Worm (Caenorhabditis elegans) whole organism, young adult: Measurements from ENCODE around the gene Y45G5AM.6.

Experiments
- C06A6.2 ChIP-seq: fragments of 200-800 bp; sonication (Bioruptor generic); conservative IDR thresholded peaks from 2 replicates; pipeline ENCODE4 v1.3.6; 2022; ENCODE audit warnings: missing genetic modification characterization, missing compliant biosample characterization
- C17E4.6 ChIP-seq: fragments of 200-800 bp; sonication (Bioruptor generic); IDR thresholded peaks from 2 replicates; pipeline ENCODE4 v1.3.6; 2022; ENCODE audit warnings: missing genetic modification reagents, missing genetic modification characterization, missing compliant biosample characterization
- F39B2.1 ChIP-seq: fragments of 200-800 bp; sonication (Bioruptor generic); IDR thresholded peaks from 2 replicates; pipeline ENCODE4 v1.3.6; 2022; ENCODE audit warnings: missing genetic modification reagents, missing genetic modification characterization, missing compliant biosample characterization
- F57A8.1 ChIP-seq: fragments of 200-800 bp; sonication (Bioruptor generic); optimal IDR thresholded peaks from 2 replicates; lab custom pipeline; 2018; ENCODE audit warnings: mild to moderate bottlenecking, missing genetic modification characterization, moderate library complexity, missing compliant biosample characterization
- K11D2.4 ChIP-seq: fragments of 200-800 bp; sonication (Bioruptor generic); IDR thresholded peaks from 2 replicates; pipeline ENCODE4 v1.3.6; 2022; ENCODE audit warnings: missing genetic modification reagents, missing genetic modification characterization, missing compliant biosample characterization
- T26A5.8 ChIP-seq: sonication (generic microtip); optimal IDR thresholded peaks from 2 replicates; lab custom pipeline; 2016; ENCODE audit warnings: missing genetic modification characterization, missing compliant biosample characterization
- Y95B8A.8 ChIP-seq: fragments of 200-800 bp; sonication (Bioruptor generic); IDR thresholded peaks from 2 replicates; pipeline ENCODE4 v1.3.6; 2022; ENCODE audit warnings: missing genetic modification reagents, missing genetic modification characterization, missing compliant biosample characterization
- akir-1 ChIP-seq: fragments of 200-800 bp; sonication (Bioruptor generic); optimal IDR thresholded peaks from 2 replicates; lab custom pipeline; 2018; ENCODE audit warnings: mild to moderate bottlenecking, missing genetic modification characterization, moderate library complexity, missing compliant biosample characterization
- ama-1 ChIP-seq, 3 experiments: fragments of 150-350 bp in 1 of 3; sonication (generic microtip) in 2 of 3; optimal IDR thresholded peaks; 2 replicates each; lab custom pipeline; 2014 to 2018; ENCODE audit warnings: missing biosample characterization in 2 of 3, missing genetic modification characterization in 2 of 3, missing genetic modification reagents in 2 of 3
- aptf-2 ChIP-seq: fragments of 200-800 bp; sonication (Bioruptor generic); conservative IDR thresholded peaks from 2 replicates; pipeline ENCODE4 v1.3.6; 2022; ENCODE audit warnings: missing genetic modification reagents, missing genetic modification characterization, missing compliant biosample characterization
- atf-7 ChIP-seq: sonication (generic microtip); optimal IDR thresholded peaks from 2 replicates; lab custom pipeline; 2017; ENCODE audit warnings: mild to moderate bottlenecking, missing genetic modification characterization, missing compliant biosample characterization
- athp-1 ChIP-seq: sonication (generic microtip); optimal IDR thresholded peaks from 2 replicates; lab custom pipeline; 2017; ENCODE audit warnings: mild to moderate bottlenecking, missing genetic modification characterization, missing compliant biosample characterization
- attf-3 ChIP-seq: fragments of 200-800 bp; sonication (Bioruptor generic); conservative IDR thresholded peaks from 2 replicates; pipeline ENCODE4 v1.3.6; 2022; ENCODE audit warnings: missing genetic modification reagents, missing genetic modification characterization, missing compliant biosample characterization
- cebp-1 ChIP-seq, 2 experiments: fragments of 200-800 bp in 1 of 2; sonication (Bioruptor generic) in 1 of 2; sonication (generic microtip) in 1 of 2; IDR thresholded peaks in 1 of 2; optimal IDR thresholded peaks in 1 of 2; 2 replicates each; pipeline versions ENCODE4 v1.3.6 to Lab custom; 2017 to 2022; ENCODE audit warnings: missing compliant biosample characterization in 2 of 2, missing genetic modification characterization in 2 of 2, mild to moderate bottlenecking in 1 of 2, missing genetic modification reagents in 1 of 2, moderate library complexity in 1 of 2
- ceh-40 ChIP-seq: fragments of 200-800 bp; sonication (Bioruptor generic); IDR thresholded peaks from 2 replicates; pipeline ENCODE4 v1.3.6; 2022; ENCODE audit warnings: missing genetic modification characterization, missing compliant biosample characterization
- ceh-58 ChIP-seq: fragments of 200-800 bp; sonication (Bioruptor generic); IDR thresholded peaks from 2 replicates; pipeline ENCODE4 v1.3.6; 2022; ENCODE audit warnings: missing genetic modification characterization, missing compliant biosample characterization
- chd-7 ChIP-seq: sonication (generic microtip); optimal IDR thresholded peaks from 2 replicates; lab custom pipeline; 2016; ENCODE audit warnings: mild to moderate bottlenecking, missing genetic modification characterization, moderate library complexity, missing compliant biosample characterization
- dox-1 ChIP-seq: fragments of 200-800 bp; sonication (Bioruptor generic); IDR thresholded peaks from 2 replicates; pipeline ENCODE4 v1.3.6; 2022; ENCODE audit warnings: missing genetic modification reagents, missing genetic modification characterization, missing compliant biosample characterization
- dpff-1 ChIP-seq: sonication (generic microtip); optimal IDR thresholded peaks from 2 replicates; lab custom pipeline; 2017; ENCODE audit warnings: mild to moderate bottlenecking, missing genetic modification characterization, missing compliant biosample characterization
- egl-18 ChIP-seq: fragments of 200-800 bp; sonication (Bioruptor generic); IDR thresholded peaks from 2 replicates; pipeline ENCODE4 v1.3.6; 2022; ENCODE audit warnings: missing genetic modification reagents, missing genetic modification characterization, missing compliant biosample characterization
- egl-44 ChIP-seq: fragments of 200-800 bp; sonication (Bioruptor generic); IDR thresholded peaks from 2 replicates; pipeline ENCODE4 v1.3.6; 2022; ENCODE audit warnings: missing genetic modification reagents, missing genetic modification characterization, missing compliant biosample characterization
- ekl-4 ChIP-seq: fragments of 200-800 bp; sonication (Bioruptor generic); IDR thresholded peaks from 2 replicates; pipeline ENCODE4 v1.3.6; 2022; ENCODE audit warnings: missing genetic modification reagents, missing genetic modification characterization, missing compliant biosample characterization
- hlh-12 ChIP-seq: sonication (generic microtip); optimal IDR thresholded peaks from 2 replicates; lab custom pipeline; 2016; ENCODE audit warnings: missing genetic modification characterization, missing compliant biosample characterization
- hmg-1.2 ChIP-seq: fragments of 200-800 bp; sonication (Bioruptor generic); IDR thresholded peaks from 2 replicates; pipeline ENCODE4 v1.3.6; 2022; ENCODE audit warnings: missing genetic modification reagents, missing genetic modification characterization, missing compliant biosample characterization
- hmg-20 ChIP-seq: fragments of 200-800 bp; sonication (Bioruptor generic); IDR thresholded peaks from 2 replicates; pipeline ENCODE4 v1.3.6; 2022; ENCODE audit warnings: missing genetic modification reagents, missing genetic modification characterization, missing compliant biosample characterization
- let-526 ChIP-seq: fragments of 200-800 bp; sonication (Bioruptor generic); IDR thresholded peaks from 2 replicates; pipeline ENCODE4 v1.3.6; 2022; ENCODE audit warnings: missing genetic modification reagents, missing genetic modification characterization, missing compliant biosample characterization
- let-607 ChIP-seq, 2 experiments: fragments of 200-800 bp in 1 of 2; sonication (Bioruptor generic) in 1 of 2; sonication (generic microtip) in 1 of 2; optimal IDR thresholded peaks; 2 replicates each; lab custom pipeline; 2016 to 2018; ENCODE audit warnings: mild to moderate bottlenecking in 2 of 2, missing compliant biosample characterization in 2 of 2, missing genetic modification characterization in 2 of 2, moderate library complexity in 2 of 2, missing genotype in 1 of 2
- lin-26 ChIP-seq: fragments of 200-800 bp; sonication (Bioruptor generic); IDR thresholded peaks from 2 replicates; pipeline ENCODE4 v1.3.6; 2022; ENCODE audit warnings: missing genetic modification reagents, missing genetic modification characterization, missing compliant biosample characterization
- lin-35 ChIP-seq, 3 experiments: fragments of 150-350 bp in 2 of 3; sonication (generic microtip) in 1 of 3; optimal IDR thresholded peaks; 2 replicates each; lab custom pipeline; 2014 to 2018; ENCODE audit warnings: missing biosample characterization in 3 of 3, missing genetic modification characterization in 3 of 3, missing genetic modification reagents in 3 of 3
- madf-3 ChIP-seq: fragments of 200-800 bp; sonication (Bioruptor generic); IDR thresholded peaks from 2 replicates; pipeline ENCODE4 v1.3.6; 2022; ENCODE audit warnings: missing genetic modification reagents, missing genetic modification characterization, missing compliant biosample characterization
- madf-6 ChIP-seq: fragments of 200-800 bp; sonication (Bioruptor generic); IDR thresholded peaks from 2 replicates; pipeline ENCODE4 v1.3.6; 2022; ENCODE audit warnings: missing genetic modification reagents, missing genetic modification characterization, missing compliant biosample characterization
- mel-28 ChIP-seq: sonication (generic microtip); optimal IDR thresholded peaks from 2 replicates; lab custom pipeline; 2016; ENCODE audit warnings: borderline replicate concordance, mild to moderate bottlenecking, missing genetic modification characterization, missing compliant biosample characterization
- mes-4 ChIP-seq: sonication (generic microtip); optimal IDR thresholded peaks from 2 replicates; lab custom pipeline; 2016; ENCODE audit warnings: missing genotype, missing genetic modification characterization, missing compliant biosample characterization
- nfya-2 ChIP-seq: fragments of 200-800 bp; sonication (Bioruptor generic); IDR thresholded peaks from 2 replicates; pipeline ENCODE4 v1.3.6; 2022; ENCODE audit warnings: missing genetic modification reagents, missing genetic modification characterization, missing compliant biosample characterization
- nhr-179 ChIP-seq: sonication (generic microtip); optimal IDR thresholded peaks from 2 replicates; lab custom pipeline; 2016; ENCODE audit warnings: mild to moderate bottlenecking, missing genetic modification characterization, missing compliant biosample characterization
- nhr-27 ChIP-seq: fragments of 200-800 bp; sonication (Bioruptor generic); optimal IDR thresholded peaks from 2 replicates; lab custom pipeline; 2018; ENCODE audit warnings: mild to moderate bottlenecking, missing genetic modification characterization, moderate library complexity, missing compliant biosample characterization
- nhr-80 ChIP-seq: sonication (generic microtip); optimal IDR thresholded peaks from 2 replicates; lab custom pipeline; 2016; ENCODE audit warnings: missing genetic modification characterization, missing compliant biosample characterization
- pha-4 ChIP-seq: fragments of 150-350 bp; sonication (generic microtip); optimal IDR thresholded peaks from 2 replicates; lab custom pipeline; 2014; ENCODE audit warnings: missing biosample characterization, missing genetic modification reagents, missing genetic modification characterization
- sdz-38 ChIP-seq: sonication (generic microtip); optimal IDR thresholded peaks from 2 replicates; lab custom pipeline; 2016; ENCODE audit warnings: missing genotype, missing genetic modification characterization, missing compliant biosample characterization
- snpc-1.1 ChIP-seq: sonication (generic microtip); optimal IDR thresholded peaks from 2 replicates; lab custom pipeline; 2017; ENCODE audit warnings: missing genetic modification characterization, mild to moderate bottlenecking, missing compliant biosample characterization, antibody characterized with exemption, moderate library complexity, missing genotype, missing genetic modification reagents; ENCODE audit not compliant: insufficient read depth
- snpc-3.4 ChIP-seq: sonication (generic microtip); optimal IDR thresholded peaks from 2 replicates; lab custom pipeline; 2017; ENCODE audit warnings: missing genetic modification characterization, mild to moderate bottlenecking, missing compliant biosample characterization, antibody characterized with exemption, moderate library complexity, missing genotype, missing genetic modification reagents
- somi-1 ChIP-seq: fragments of 200-800 bp; sonication (Bioruptor generic); optimal IDR thresholded peaks from 2 replicates; lab custom pipeline; 2018; ENCODE audit warnings: mild to moderate bottlenecking, missing genetic modification characterization, missing compliant biosample characterization
- sptf-2 ChIP-seq: fragments of 200-800 bp; sonication (Bioruptor generic); optimal IDR thresholded peaks from 2 replicates; lab custom pipeline; 2018; ENCODE audit warnings: mild to moderate bottlenecking, missing genetic modification characterization, missing compliant biosample characterization
- unc-130 ChIP-seq: sonication (generic microtip); optimal IDR thresholded peaks from 2 replicates; lab custom pipeline; 2016; ENCODE audit warnings: missing genetic modification reagents, missing genetic modification characterization, missing compliant biosample characterization
- zim-3 ChIP-seq: sonication (generic microtip); optimal IDR thresholded peaks from 2 replicates; lab custom pipeline; 2017; ENCODE audit warnings: mild to moderate bottlenecking, missing genetic modification characterization, moderate library complexity, missing compliant biosample characterization
- ztf-22 ChIP-seq: fragments of 200-800 bp; sonication (Bioruptor generic); optimal IDR thresholded peaks from 2 replicates; lab custom pipeline; 2018; ENCODE audit warnings: mild to moderate bottlenecking, missing genetic modification characterization, moderate library complexity, missing compliant biosample characterization
- ztf-28 ChIP-seq: fragments of 200-800 bp; sonication (Bioruptor generic); IDR thresholded peaks from 2 replicates; pipeline ENCODE4 v1.3.6; 2022; ENCODE audit warnings: missing genetic modification reagents, missing genetic modification characterization, missing compliant biosample characterization

Y45G5AM.6 gene

ce11 chrV:4194587-4195211 lies 42.6 kb upstream of the Y45G5AM.6 start, which contains the start of gene Y45G5AM.9 (continued):
- TF ChIP-seq C17E4.6 (GFP tag; lab: Robert Waterston, UW): no peak
- TF ChIP-seq aptf-2 (GFP tag; lab: Robert Waterston, UW): no peak
- TF ChIP-seq akir-1 (GFP tag; lab: Kevin White, UChicago): no peak
- no peak for TF ChIP-seq nhr-27 (tag; lab: Kevin White, UChicago)
- no peak for TF ChIP-seq Y95B8A.8
- TF ChIP-seq nhr-80: peak; percentile 65
- no peak for TF ChIP-seq chd-7
- TF ChIP-seq T26A5.8 (tag; lab: Kevin White, UChicago): no peak
- TF ChIP-seq snpc-1.1: no peak
- no peak for TF ChIP-seq ama-1 (optimal IDR thresholded peaks at IDR 0.05; lab: Kevin White, UChicago)
- TF ChIP-seq ama-1 (GFP tag; optimal IDR thresholded peaks at IDR 0.05; lab: Kevin White, UChicago): no peak
- no peak for TF ChIP-seq ztf-28 (GFP tag; lab: Robert Waterston, UW)
- TF ChIP-seq athp-1 (tag; lab: Kevin White, UChicago): no peak
- no peak for TF ChIP-seq let-526 (GFP tag; lab: Robert Waterston, UW)
- no peak for TF ChIP-seq madf-3
- TF ChIP-seq K11D2.4 (GFP tag; lab: Robert Waterston, UW): peak; percentile 44; the same call in 1 of the 2 replicates
- no peak for TF ChIP-seq nhr-179 (tag; lab: Kevin White, UChicago)
- no peak for TF ChIP-seq hlh-12 (tag; lab: Kevin White, UChicago)
- TF ChIP-seq egl-44: no peak
- TF ChIP-seq sdz-38 (tag; lab: Kevin White, UChicago): no peak
- no peak for TF ChIP-seq dpff-1
- TF ChIP-seq madf-6 (GFP tag; lab: Robert Waterston, UW): no peak
- no peak for TF ChIP-seq hmg-20 (GFP tag; lab: Robert Waterston, UW)
- peak in 1 of 3 experiments; percentile 74 for TF ChIP-seq lin-35 (GFP tag; optimal IDR thresholded peaks at IDR 0.05; lab: Kevin White, UChicago)
- no peak for TF ChIP-seq pha-4 (tag; lab: Kevin White, UChicago)
- TF ChIP-seq egl-18 (GFP tag; lab: Robert Waterston, UW): no peak
- peak; percentile 57; the same call in 1 of the 2 replicates for TF ChIP-seq dox-1
- no peak for TF ChIP-seq C06A6.2 (GFP tag; lab: Robert Waterston, UW)
- TF ChIP-seq mes-4 (tag; lab: Kevin White, UChicago): no peak
- no peak for TF ChIP-seq F39B2.1
- TF ChIP-seq somi-1: no peak
- no peak for TF ChIP-seq unc-130
- TF ChIP-seq let-607 (tag; optimal IDR thresholded peaks at IDR 0.05; lab: Kevin White, UChicago): peak in 1 of 2 experiments; percentile 8
- no peak for TF ChIP-seq nfya-2 (GFP tag; lab: Robert Waterston, UW)
- TF ChIP-seq atf-7 (tag; lab: Kevin White, UChicago): no peak
- TF ChIP-seq ekl-4 (GFP tag; lab: Robert Waterston, UW): no peak
- TF ChIP-seq snpc-3.4 (tag; lab: Kevin White, UChicago): peak; percentile 10
- TF ChIP-seq lin-26 (GFP tag; lab: Robert Waterston, UW): peak; percentile 46; the same call in 1 of the 2 replicates
- TF ChIP-seq zim-3 (tag; lab: Kevin White, UChicago): no peak
- TF ChIP-seq hmg-1.2 (GFP tag; lab: Robert Waterston, UW): peak; percentile 47; the same call in 1 of the 2 replicates
- no peak for TF ChIP-seq ceh-58 (GFP tag; lab: Robert Waterston, UW)
- TF ChIP-seq sptf-2: no peak
- no peak for TF ChIP-seq attf-3 (GFP tag; lab: Robert Waterston, UW)
- no peak for TF ChIP-seq ceh-40 (GFP tag; lab: Robert Waterston, UW)
- no peak for TF ChIP-seq F57A8.1 (GFP tag; lab: Kevin White, UChicago)
- TF ChIP-seq cebp-1 (GFP tag; IDR thresholded peaks at IDR 0.05; lab: Robert Waterston, UW): no peak
- peak; percentile 77 for TF ChIP-seq cebp-1 (tag; optimal IDR thresholded peaks at IDR 0.05; lab: Kevin White, UChicago)
- TF ChIP-seq ztf-22 (GFP tag; lab: Kevin White, UChicago): no peak
- TF ChIP-seq mel-28: no peak
